Worm (Caenorhabditis elegans) whole organism, early embryonic: ENCODE data around the gene C24H11.1.

Source experiments
- B0310.2 ChIP-seq: sonication (generic microtip); optimal IDR thresholded peaks from 2 replicates; lab custom pipeline; 2016; ENCODE audit warnings: mild to moderate bottlenecking, missing genetic modification characterization, missing compliant biosample characterization
- F13C5.2 ChIP-seq: sonication (generic microtip); optimal IDR thresholded peaks from 2 replicates; lab custom pipeline; 2017; ENCODE audit warnings: mild to moderate bottlenecking, missing genetic modification characterization, inconsistent platforms, missing compliant biosample characterization
- aly-1 ChIP-seq: sonication (generic microtip); optimal IDR thresholded peaks from 2 replicates; lab custom pipeline; 2016; ENCODE audit warnings: missing genetic modification characterization, missing compliant biosample characterization
- ceh-13 ChIP-seq: fragments of 200-800 bp; sonication (Bioruptor generic); optimal IDR thresholded peaks from 2 replicates; lab custom pipeline; 2018; ENCODE audit warnings: mild to moderate bottlenecking, missing genetic modification characterization, missing compliant biosample characterization
- ceh-36 ChIP-seq: sonication (generic microtip); optimal IDR thresholded peaks from 2 replicates; lab custom pipeline; 2016; ENCODE audit warnings: missing genetic modification characterization, inconsistent platforms, missing compliant biosample characterization
- ets-7 ChIP-seq: sonication (generic microtip); optimal IDR thresholded peaks from 2 replicates; lab custom pipeline; 2016; ENCODE audit warnings: missing genotype, missing genetic modification characterization, missing compliant biosample characterization
- flt-1 ChIP-seq: fragments of 200-800 bp; sonication (Bioruptor generic); IDR thresholded peaks from 2 replicates; pipeline ENCODE4 v1.3.6; 2022; ENCODE audit warnings: missing genetic modification characterization, missing compliant biosample characterization
- hmbx-1 ChIP-seq: sonication (generic microtip); optimal IDR thresholded peaks from 2 replicates; lab custom pipeline; 2016; ENCODE audit warnings: mild to moderate bottlenecking, missing genetic modification characterization, missing compliant biosample characterization
- hmg-4 ChIP-seq: fragments of 200-800 bp; sonication (Bioruptor generic); optimal IDR thresholded peaks from 2 replicates; lab custom pipeline; 2018; ENCODE audit warnings: mild to moderate bottlenecking, missing genetic modification characterization, missing compliant biosample characterization
- hnd-1 ChIP-seq: sonication (generic microtip); optimal IDR thresholded peaks from 2 replicates; lab custom pipeline; 2016; ENCODE audit warnings: missing genetic modification characterization, missing compliant biosample characterization
- pes-1 ChIP-seq: fragments of 200-800 bp; sonication (Bioruptor generic); IDR thresholded peaks from 2 replicates; pipeline ENCODE4 v1.3.6; 2022; ENCODE audit warnings: missing genetic modification reagents, missing genetic modification characterization, missing compliant biosample characterization
- scrt-1 ChIP-seq: fragments of 200-800 bp; sonication (Bioruptor generic); IDR thresholded peaks from 2 replicates; pipeline ENCODE4 v1.3.6; 2022; ENCODE audit warnings: missing genetic modification characterization, missing compliant biosample characterization
- sea-1 ChIP-seq: fragments of 200-800 bp; sonication (Bioruptor generic); conservative IDR thresholded peaks from 2 replicates; pipeline ENCODE4 v1.3.6; 2022; ENCODE audit warnings: missing genetic modification characterization, missing compliant biosample characterization
- tbx-11 ChIP-seq: fragments of 200-800 bp; sonication (Bioruptor generic); IDR thresholded peaks from 2 replicates; pipeline ENCODE4 v1.3.6; 2022; ENCODE audit warnings: missing genetic modification characterization, missing compliant biosample characterization
- tbx-37 ChIP-seq: fragments of 200-800 bp; sonication (Bioruptor generic); conservative IDR thresholded peaks from 2 replicates; pipeline ENCODE4 v1.3.6; 2022; ENCODE audit warnings: missing genetic modification reagents, missing genetic modification characterization, missing compliant biosample characterization
- tra-4 ChIP-seq: sonication (generic microtip); optimal IDR thresholded peaks from 2 replicates; lab custom pipeline; 2017; ENCODE audit warnings: missing genetic modification characterization, missing compliant biosample characterization

The C24H11.1 gene

DNA sequence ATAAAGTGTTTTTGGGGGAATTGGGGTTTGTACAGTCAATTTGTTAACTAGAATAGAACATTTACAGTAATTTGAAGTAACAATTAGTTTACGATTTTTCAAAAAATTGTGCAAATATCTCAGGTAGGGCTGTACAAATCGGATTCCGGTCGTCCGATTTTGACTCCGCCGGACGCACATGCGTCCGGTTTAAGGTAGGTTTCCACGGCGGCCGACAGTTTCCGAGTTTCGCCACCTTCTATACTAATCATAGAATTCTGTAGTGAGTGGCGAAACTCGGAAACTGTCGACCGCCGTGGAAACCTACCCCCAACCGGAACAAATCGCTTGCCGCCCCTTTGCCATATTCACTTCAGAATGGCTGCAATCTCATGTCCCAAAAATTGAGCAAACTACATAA lies 2.0 kb downstream of the C24H11.1 start:
- TF ChIP-seq hnd-1 (tag; lab: Kevin White, UChicago) = no peak
- no peak for TF ChIP-seq ets-7 (tag; lab: Kevin White, UChicago)

DNA sequence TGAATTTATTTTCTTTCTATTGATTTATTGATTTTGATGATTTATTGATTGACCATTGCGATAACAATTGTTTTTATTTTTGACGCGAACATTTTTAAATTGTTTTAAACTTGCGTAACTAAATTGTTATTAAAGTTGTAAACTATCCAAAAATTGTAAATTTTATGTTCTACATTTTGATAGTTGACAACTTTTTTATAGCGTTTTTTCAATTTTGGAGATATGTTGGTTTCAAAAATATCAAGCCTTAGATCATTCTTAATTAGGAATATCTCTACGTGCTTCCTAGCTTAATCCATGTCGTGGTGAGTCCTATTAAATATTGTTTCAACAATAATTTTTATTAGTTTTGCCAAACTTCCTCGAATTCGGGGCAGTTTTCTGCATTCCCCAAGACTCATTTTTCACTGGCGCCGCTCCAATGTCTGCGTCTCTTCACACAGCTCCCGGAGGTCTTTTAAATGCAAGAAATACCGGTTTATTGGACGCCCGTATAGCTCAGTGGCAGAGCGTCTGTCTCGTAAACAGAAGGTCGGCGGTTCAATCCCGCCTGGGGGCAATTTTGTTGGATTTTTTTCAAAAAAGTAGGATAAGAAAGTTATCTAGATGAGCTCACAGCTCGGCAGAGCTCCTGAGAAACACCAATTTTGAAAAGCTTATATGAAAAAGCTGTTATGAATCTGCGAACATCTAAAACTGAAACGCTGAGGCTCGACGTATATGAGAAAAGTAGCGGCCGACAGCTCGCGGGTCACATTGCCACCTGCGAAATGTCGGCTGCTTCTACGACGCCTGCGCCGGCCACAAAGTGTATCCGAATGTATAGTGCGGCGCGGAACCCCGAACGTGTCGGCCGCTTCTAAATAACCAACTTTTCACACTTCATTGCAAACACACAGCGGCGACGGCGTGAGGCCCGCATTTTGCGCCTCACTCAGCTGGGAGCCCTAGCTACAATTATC lies 5.1 kb downstream of the C24H11.1 start, which contains the start of gene C24H11.2:
Gene C24H11.2, minus strand, starts transcription at position 51 of the 962 bp plus-strand sequence.
- TF ChIP-seq ceh-36 (peak; percentile 31), pes-1 (GFP tag; lab: Robert Waterston, UW) (peak; percentile 79), flt-1 (peak; percentile 11; the same call in 1 of the 2 replicates), F13C5.2 (peak; percentile 17), sea-1 (GFP tag; lab: Robert Waterston, UW) (0 out of 2 replicates have a peak, but pooled peaks have one; percentile 60), scrt-1 (GFP tag; lab: Robert Waterston, UW) (peak; percentile 46; the same call in 1 of the 2 replicates), hnd-1 (tag; lab: Kevin White, UChicago) (peak; percentile 14), tbx-37 (GFP tag; lab: Robert Waterston, UW) (peak; percentile 37; the same call in 1 of the 2 replicates)

- TF ChIP-seq scrt-1 (GFP tag; lab: Robert Waterston, UW) (no peak), tra-4 (tag; lab: Kevin White, UChicago) (no peak), aly-1 (tag; lab: Kevin White, UChicago) (no peak), ceh-13 (GFP tag; lab: Kevin White, UChicago) (no peak), flt-1 (no peak)
These were observed 6.9 kb downstream of the C24H11.1 start for ce11 chrIII:11794389-11794788.

- TF ChIP-seq tbx-11 (no peak), hnd-1 (tag; lab: Kevin White, UChicago) (no peak), flt-1 (no peak), scrt-1 (GFP tag; lab: Robert Waterston, UW) (no peak), sea-1 (GFP tag; lab: Robert Waterston, UW) (no peak), tbx-37 (GFP tag; lab: Robert Waterston, UW) (no peak), aly-1 (tag; lab: Kevin White, UChicago) (no peak), ets-7 (tag; lab: Kevin White, UChicago) (no peak), tra-4 (tag; lab: Kevin White, UChicago) (no peak), F13C5.2 (no peak), B0310.2 (tag; lab: Kevin White, UChicago) (no peak), ceh-36 (no peak)
These were observed 8.0 kb downstream of the C24H11.1 start, which contains the start of gene twk-39 for ce11 chrIII:11795448-11795847. TSS of gene twk-39 (plus strand) at chrIII:11795748.

- no peak for TF ChIP-seq tra-4 (tag; lab: Kevin White, UChicago)
- no peak for TF ChIP-seq tbx-11
- no peak for TF ChIP-seq ceh-36
- TF ChIP-seq ets-7 (tag; lab: Kevin White, UChicago) = no peak
These were observed 19.2 kb downstream of the C24H11.1 start, which contains the start of gene C18D11.7 for ce11 chrIII:11806695-11807094. TSS of gene C18D11.7 (minus strand) at chrIII:11806795.

- no peak for TF ChIP-seq F13C5.2
- no peak for TF ChIP-seq ets-7 (tag; lab: Kevin White, UChicago)
- no peak for TF ChIP-seq ceh-13 (GFP tag; lab: Kevin White, UChicago)
- no peak for TF ChIP-seq tra-4 (tag; lab: Kevin White, UChicago)
- TF ChIP-seq B0310.2 (tag; lab: Kevin White, UChicago) = no peak
- no peak for TF ChIP-seq ceh-36
- no peak for TF ChIP-seq hnd-1 (tag; lab: Kevin White, UChicago)
- TF ChIP-seq pes-1 (GFP tag; lab: Robert Waterston, UW) = no peak
- TF ChIP-seq tbx-37 (GFP tag; lab: Robert Waterston, UW) = no peak
- no peak for TF ChIP-seq hmg-4
- TF ChIP-seq tbx-11 = no peak
These were observed 19.9 kb downstream of the C24H11.1 start, which contains the start of gene C18D11.10 for ce11 chrIII:11807418-11807817. TSS of gene C18D11.10 (plus strand) at chrIII:11807718.

DNA sequence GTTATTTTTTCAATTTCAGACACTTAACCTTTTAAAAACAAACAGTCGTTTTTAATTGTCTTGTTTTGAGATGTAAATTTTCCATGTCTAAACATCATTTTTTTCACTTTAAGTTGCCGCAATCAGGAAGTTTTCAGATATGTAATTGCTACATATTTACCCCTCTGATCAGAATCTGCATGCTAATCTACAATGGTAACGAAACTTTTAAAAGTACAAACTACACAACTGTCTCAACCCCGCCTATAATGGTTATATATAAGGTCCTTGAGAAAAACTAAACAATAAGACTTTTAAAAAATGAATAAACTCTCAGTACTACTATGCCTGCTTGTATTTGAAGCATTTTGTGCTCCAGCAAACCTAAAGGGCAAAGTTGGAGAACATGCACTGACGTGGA lies 21.3 kb downstream of the C24H11.1 start, which contains the start of gene C18D11.9:
Gene C18D11.9, plus strand, starts transcription at position 301 of the 400 bp plus-strand sequence.
- TF ChIP-seq hmbx-1 (tag; lab: Kevin White, UChicago) = no peak
- TF ChIP-seq hmg-4 = no peak
- no peak for TF ChIP-seq sea-1 (GFP tag; lab: Robert Waterston, UW)
- TF ChIP-seq flt-1 = no peak
- TF ChIP-seq pes-1 (GFP tag; lab: Robert Waterston, UW) = no peak
- no peak for TF ChIP-seq aly-1 (tag; lab: Kevin White, UChicago)
- no peak for TF ChIP-seq ceh-13 (GFP tag; lab: Kevin White, UChicago)
- TF ChIP-seq F13C5.2 = no peak
- no peak for TF ChIP-seq ceh-36
- TF ChIP-seq tra-4 (tag; lab: Kevin White, UChicago) = no peak
- TF ChIP-seq scrt-1 (GFP tag; lab: Robert Waterston, UW) = no peak

DNA sequence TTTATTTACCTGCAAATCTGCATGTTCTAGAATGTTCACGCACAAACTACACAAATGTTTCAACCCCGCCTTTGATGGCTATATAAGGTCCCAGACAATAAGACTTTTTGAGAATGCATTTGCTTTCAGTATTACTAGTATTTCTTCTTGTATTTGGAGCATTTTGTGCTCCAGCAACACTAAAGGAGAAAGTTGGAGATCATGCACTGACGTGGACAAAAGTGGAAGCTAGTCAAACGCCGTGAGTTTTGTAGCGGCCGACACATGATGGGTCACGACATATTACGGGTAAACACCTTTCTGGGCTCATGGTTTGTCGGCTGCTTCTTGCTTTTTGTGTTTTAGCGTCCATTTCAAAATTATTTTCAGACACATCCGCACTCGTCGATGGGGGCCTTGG lies 23.0 kb downstream of the C24H11.1 start, which contains the start of gene C18D11.6:
Gene C18D11.6, plus strand, starts transcription at position 110 of the 400 bp plus-strand sequence.
- TF ChIP-seq hmbx-1 (tag; lab: Kevin White, UChicago) = no peak
- TF ChIP-seq F13C5.2 = no peak
- no peak for TF ChIP-seq tra-4 (tag; lab: Kevin White, UChicago)
- TF ChIP-seq B0310.2 (tag; lab: Kevin White, UChicago) = no peak
- TF ChIP-seq ceh-36 = no peak
- TF ChIP-seq ceh-13 (GFP tag; lab: Kevin White, UChicago) = no peak
- TF ChIP-seq ets-7 (tag; lab: Kevin White, UChicago) = no peak
- TF ChIP-seq flt-1 = no peak
